Worm (Caenorhabditis elegans): Measurements from ENCODE around the gene C10A4.3.

- TF ChIP-seq ama-1 (optimal IDR thresholded peaks at IDR 0.05) (no peak), flt-1 (GFP tag; IDR thresholded peaks at IDR 0.05) (no peak), hmg-4 (GFP tag; optimal IDR thresholded peaks at IDR 0.05) (no peak), ets-7 (tag; optimal IDR thresholded peaks at IDR 0.05) (no peak), ceh-13 (GFP tag; optimal IDR thresholded peaks at IDR 0.05) (no peak), hnd-1 (tag; optimal IDR thresholded peaks at IDR 0.05) (no peak), tra-4 (tag; optimal IDR thresholded peaks at IDR 0.05) (no peak), sea-1 (GFP tag; conservative IDR thresholded peaks at IDR 0.05) (no peak), aly-1 (tag; optimal IDR thresholded peaks at IDR 0.05) (no peak), B0310.2 (tag; optimal IDR thresholded peaks at IDR 0.05) (no peak), tbx-37 (GFP tag; conservative IDR thresholded peaks at IDR 0.05) (no peak), hmbx-1 (tag; optimal IDR thresholded peaks at IDR 0.05) (no peak), F13C5.2 (tag; optimal IDR thresholded peaks at IDR 0.05) (no peak)
Observed at ce11 chrX:7445734-7446133, 40.2 kb downstream of the C10A4.3 start.
